Comparison of ENCODE assay signal across 2 fruit fly cellular contexts in the genomic region with DNA sequence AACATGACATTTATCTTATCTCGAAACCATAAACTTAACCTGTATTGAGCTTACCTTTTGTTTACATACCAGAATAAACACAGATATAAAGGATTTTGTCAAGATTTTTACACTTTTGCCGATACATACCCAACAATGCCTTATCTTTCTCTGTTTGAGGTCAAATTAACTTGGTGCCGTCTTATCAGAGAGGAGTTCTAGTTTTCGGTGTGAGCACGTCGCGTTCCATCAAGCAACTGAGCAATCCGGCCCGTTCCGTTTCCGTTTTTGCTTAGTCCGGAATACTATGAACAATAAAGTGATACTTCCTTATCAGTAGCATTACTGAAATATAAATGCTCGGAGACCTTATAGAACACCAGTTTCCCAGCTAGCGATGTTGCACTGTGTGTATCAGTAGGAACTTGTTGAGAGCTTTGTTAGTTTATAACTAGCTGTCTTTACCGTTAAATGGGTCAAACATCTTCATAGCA.
TF ChIP-seq lines count a peak whose summit lies in the region.

Gene Galk, minus strand, starts transcription at position 244 of the 473 bp plus-strand sequence.

TF ChIP-seq in whole organism, adult, 20 proteins besides CTCF, POLR2A, EP300 and RAD21 (continued from another document):
- TF ChIP-seq cnc (optimal IDR thresholded peaks at IDR 0.05; lab: Kevin White, UChicago) (no peak), Clk (GFP tag; optimal IDR thresholded peaks at IDR 0.05; lab: Kevin White, UChicago) (peak; percentile 13), ovo (GFP tag; optimal IDR thresholded peaks at IDR 0.05; lab: Kevin White, UChicago) (peak; percentile 22)

TF ChIP-seq in whole organism, embryonic, 481 proteins besides CTCF, POLR2A, EP300 and RAD21 (continued from another document and continues in another):
- peak; percentile 65 for TF ChIP-seq Ptx1 (GFP tag; IDR thresholded peaks at IDR 0.05; lab: Robert Waterston, UW)
- TF ChIP-seq cwo (GFP tag; optimal IDR thresholded peaks at IDR 0.05; lab: Kevin White, UChicago): peak; percentile 70
- TF ChIP-seq Atf3 (GFP tag; optimal IDR thresholded peaks at IDR 0.05; lab: Kevin White, UChicago): peak; percentile 5
- peak; percentile 30 for TF ChIP-seq ems (GFP tag; optimal IDR thresholded peaks at IDR 0.05; lab: Kevin White, UChicago)
- TF ChIP-seq H15 (GFP tag; IDR thresholded peaks at IDR 0.05; lab: Robert Waterston, UW): no peak
- TF ChIP-seq ase (GFP tag; IDR thresholded peaks at IDR 0.05; lab: Robert Waterston, UW): peak; percentile 57; the same call in 2 of the 3 replicates
- no peak for TF ChIP-seq ham (GFP tag; IDR thresholded peaks at IDR 0.05; lab: Robert Waterston, UW)
- TF ChIP-seq CG33213 (GFP tag; optimal IDR thresholded peaks at IDR 0.05; lab: Kevin White, UChicago): peak; percentile 45
- peak; percentile 67 for TF ChIP-seq otp (GFP tag; IDR thresholded peaks at IDR 0.05; lab: Robert Waterston, UW)
- peak; percentile 67 for TF ChIP-seq CG17568 (GFP tag; optimal IDR thresholded peaks at IDR 0.05; lab: Kevin White, UChicago)
- peak; percentile 70; the same call in 1 of the 3 replicates for TF ChIP-seq CG2889 (GFP tag; IDR thresholded peaks at IDR 0.05; lab: Robert Waterston, UW)
- peak; percentile 56 for TF ChIP-seq CG33557 (GFP tag; optimal IDR thresholded peaks at IDR 0.05; lab: Kevin White, UChicago)
- peak; percentile 75 for TF ChIP-seq Atf6 (GFP tag; IDR thresholded peaks at IDR 0.05; lab: Robert Waterston, UW)
- peak; percentile 46 for TF ChIP-seq Hmr (GFP tag; optimal IDR thresholded peaks at IDR 0.05; lab: Kevin White, UChicago)
- peak; percentile 49; the same call in 1 of the 3 replicates for TF ChIP-seq Optix (GFP tag; IDR thresholded peaks at IDR 0.05; lab: Robert Waterston, UW)
- TF ChIP-seq CG17328 (GFP tag; IDR thresholded peaks at IDR 0.05; lab: Robert Waterston, UW): peak; percentile 49; the same call in 1 of the 2 replicates
- TF ChIP-seq CG5953 (GFP tag; IDR thresholded peaks at IDR 0.05; lab: Robert Waterston, UW): peak; percentile 50; the same call in 1 of the 2 replicates
- TF ChIP-seq Eip74EF (GFP tag; optimal IDR thresholded peaks at IDR 0.05; lab: Kevin White, UChicago): peak in 1 of 2 experiments; percentile 21
- TF ChIP-seq dpn (GFP tag; optimal IDR thresholded peaks at IDR 0.05; lab: Kevin White, UChicago): peak; percentile 68 to 75
- TF ChIP-seq CG11247 (GFP tag; IDR thresholded peaks at IDR 0.05; lab: Robert Waterston, UW): peak; percentile 72
- no peak for TF ChIP-seq Bdp1 (GFP tag; optimal IDR thresholded peaks at IDR 0.05; lab: Kevin White, UChicago)
- no peak for TF ChIP-seq phol (tag; optimal IDR thresholded peaks at IDR 0.05; lab: Kevin White, UChicago)
- TF ChIP-seq gcm2 (GFP tag; optimal IDR thresholded peaks at IDR 0.05; lab: Kevin White, UChicago): no peak
- peak; percentile 82 for TF ChIP-seq CG15601 (tag; optimal IDR thresholded peaks at IDR 0.05; lab: Kevin White, UChicago)
- peak; percentile 56 for TF ChIP-seq NfI (GFP tag; optimal IDR thresholded peaks at IDR 0.05; lab: Kevin White, UChicago)
- TF ChIP-seq gro (GFP tag; optimal IDR thresholded peaks at IDR 0.05; lab: Kevin White, UChicago): peak; percentile 68
- no peak for TF ChIP-seq tna (GFP tag; IDR thresholded peaks at IDR 0.05; lab: Robert Waterston, UW; ENCODE audit: partially characterized antibody)
- peak; percentile 69 for TF ChIP-seq dysf (GFP tag; IDR thresholded peaks at IDR 0.05; lab: Robert Waterston, UW)
- peak; percentile 71 for TF ChIP-seq CG17912 (GFP tag; optimal IDR thresholded peaks at IDR 0.05; lab: Kevin White, UChicago)
- peak; percentile 64 for TF ChIP-seq az2 (GFP tag; optimal IDR thresholded peaks at IDR 0.05; lab: Kevin White, UChicago)
- TF ChIP-seq Hsf (GFP tag; optimal IDR thresholded peaks at IDR 0.05; lab: Kevin White, UChicago): peak; percentile 10
- no peak for TF ChIP-seq eyg (GFP tag; optimal IDR thresholded peaks at IDR 0.05; lab: Kevin White, UChicago)
- TF ChIP-seq CG3847 (GFP tag; IDR thresholded peaks at IDR 0.05; lab: Robert Waterston, UW): peak; percentile 63; the same call in 1 of the 2 replicates
- peak; percentile 18 for TF ChIP-seq CG1647 (GFP tag; optimal IDR thresholded peaks at IDR 0.05; lab: Kevin White, UChicago)
- TF ChIP-seq CG7987 (GFP tag; optimal IDR thresholded peaks at IDR 0.05; lab: Kevin White, UChicago): peak; percentile 33
- no peak for TF ChIP-seq abd-A (tag; optimal IDR thresholded peaks at IDR 0.05; lab: Kevin White, UChicago)
- TF ChIP-seq CG4730 (GFP tag; IDR thresholded peaks at IDR 0.05; lab: Robert Waterston, UW): peak; percentile 52; the same call in 1 of the 2 replicates
- TF ChIP-seq CG30403 (GFP tag; optimal IDR thresholded peaks at IDR 0.05; lab: Kevin White, UChicago): peak; percentile 22
- TF ChIP-seq CG17612 (GFP tag; IDR thresholded peaks at IDR 0.05; lab: Robert Waterston, UW): peak; percentile 33
- 0 out of 2 replicates have a peak, but pooled peaks have one; percentile 8 for TF ChIP-seq sim (GFP tag; IDR thresholded peaks at IDR 0.05; lab: Robert Waterston, UW)
- TF ChIP-seq zf30C (GFP tag; optimal IDR thresholded peaks at IDR 0.05; lab: Kevin White, UChicago): no peak
- no peak for TF ChIP-seq Fer2 (tag; optimal IDR thresholded peaks at IDR 0.05; lab: Kevin White, UChicago)
- peak; percentile 39 for TF ChIP-seq tup (GFP tag; optimal IDR thresholded peaks at IDR 0.05; lab: Kevin White, UChicago)
- peak; percentile 87 for TF ChIP-seq NFAT (GFP tag; IDR thresholded peaks at IDR 0.05; lab: Robert Waterston, UW)
- peak; percentile 63 for TF ChIP-seq H2.0 (GFP tag; IDR thresholded peaks at IDR 0.05; lab: Robert Waterston, UW)
- no peak for TF ChIP-seq slou (GFP tag; optimal IDR thresholded peaks at IDR 0.05; lab: Kevin White, UChicago)
- peak; percentile 51 for TF ChIP-seq CG6854 (GFP tag; optimal IDR thresholded peaks at IDR 0.05; lab: Kevin White, UChicago)
- peak; percentile 70 for TF ChIP-seq CrebB (tag; optimal IDR thresholded peaks at IDR 0.05; lab: Kevin White, UChicago)
- peak; percentile 65 for TF ChIP-seq caup (GFP tag; optimal IDR thresholded peaks at IDR 0.05; lab: Kevin White, UChicago; ENCODE audit: severe bottlenecking)
- no peak for TF ChIP-seq Sox100B (GFP tag; optimal IDR thresholded peaks at IDR 0.05; lab: Kevin White, UChicago)
- TF ChIP-seq Chrac-16 (GFP tag; optimal IDR thresholded peaks at IDR 0.05; lab: Kevin White, UChicago): peak; percentile 53
- peak; percentile 77 for TF ChIP-seq CG6813 (GFP tag; optimal IDR thresholded peaks at IDR 0.05; lab: Kevin White, UChicago)
- peak; percentile 95 for TF ChIP-seq CG34376 (GFP tag; optimal IDR thresholded peaks at IDR 0.05; lab: Kevin White, UChicago)
- TF ChIP-seq slbo (GFP tag; IDR thresholded peaks at IDR 0.05; lab: Robert Waterston, UW): peak; percentile 90
- TF ChIP-seq jigr1 (GFP tag; IDR thresholded peaks at IDR 0.05; lab: Robert Waterston, UW): no peak
- TF ChIP-seq CG2678 (tag; optimal IDR thresholded peaks at IDR 0.05; lab: Kevin White, UChicago): peak; percentile 76
- peak; percentile 58 for TF ChIP-seq CG10209 (GFP tag; optimal IDR thresholded peaks at IDR 0.05; lab: Kevin White, UChicago)
- no peak for TF ChIP-seq CG34224 (GFP tag; IDR thresholded peaks at IDR 0.05; lab: Robert Waterston, UW; ENCODE audit: partially characterized antibody)
- TF ChIP-seq CG32772 (GFP tag; IDR thresholded peaks at IDR 0.05; lab: Robert Waterston, UW): peak; percentile 50
- no peak for TF ChIP-seq CG17385 (GFP tag; optimal IDR thresholded peaks at IDR 0.05; lab: Kevin White, UChicago)
- no peak for TF ChIP-seq pita (GFP tag; optimal IDR thresholded peaks at IDR 0.05; lab: Kevin White, UChicago)
- no peak for TF ChIP-seq Trl (optimal IDR thresholded peaks at IDR 0.05; lab: Kevin White, UChicago)
- peak; percentile 43 for TF ChIP-seq Trl (GFP tag; optimal IDR thresholded peaks at IDR 0.05; lab: Kevin White, UChicago)
- TF ChIP-seq ci (GFP tag; IDR thresholded peaks at IDR 0.05; lab: Robert Waterston, UW): no peak; the same call in 2 of the 3 replicates
- peak; percentile 48 for TF ChIP-seq B-H2 (GFP tag; optimal IDR thresholded peaks at IDR 0.05; lab: Kevin White, UChicago)
- peak; percentile 41 for TF ChIP-seq fu2 (GFP tag; optimal IDR thresholded peaks at IDR 0.05; lab: Kevin White, UChicago)
- peak; percentile 32; the same call in 1 of the 2 replicates for TF ChIP-seq sisA (GFP tag; IDR thresholded peaks at IDR 0.05; lab: Robert Waterston, UW)
- TF ChIP-seq CG31365 (tag; optimal IDR thresholded peaks at IDR 0.05; lab: Kevin White, UChicago): peak; percentile 26
- TF ChIP-seq br (optimal IDR thresholded peaks at IDR 0.05; lab: Kevin White, UChicago): no peak
- peak; percentile 85 for TF ChIP-seq lab (GFP tag; optimal IDR thresholded peaks at IDR 0.05; lab: Kevin White, UChicago)
- TF ChIP-seq CG43689 (GFP tag; IDR thresholded peaks at IDR 0.05; lab: Robert Waterston, UW): no peak
- TF ChIP-seq sc (optimal IDR thresholded peaks at IDR 0.05; lab: Kevin White, UChicago): no peak
- peak; percentile 2 for TF ChIP-seq sc (GFP tag; optimal IDR thresholded peaks at IDR 0.05; lab: Kevin White, UChicago)
- TF ChIP-seq CG14667 (GFP tag; IDR thresholded peaks at IDR 0.05; lab: Robert Waterston, UW): peak; percentile 50
- no peak for TF ChIP-seq kay (GFP tag; optimal IDR thresholded peaks at IDR 0.05; lab: Kevin White, UChicago)
- 0 out of 2 replicates have a peak, but pooled peaks have one; percentile 30 for TF ChIP-seq dati (GFP tag; IDR thresholded peaks at IDR 0.05; lab: Robert Waterston, UW)
- TF ChIP-seq Gug (GFP tag; IDR thresholded peaks at IDR 0.05; lab: Robert Waterston, UW): peak; percentile 84; the same call in 3 of the 4 replicates
- peak; percentile 39; the same call in 1 of the 2 replicates for TF ChIP-seq CG6689 (GFP tag; IDR thresholded peaks at IDR 0.05; lab: Robert Waterston, UW)
- peak; percentile 82 for TF ChIP-seq mam (GFP tag; optimal IDR thresholded peaks at IDR 0.05; lab: Kevin White, UChicago)
- TF ChIP-seq zen (tag; optimal IDR thresholded peaks at IDR 0.05; lab: Kevin White, UChicago): no peak
- TF ChIP-seq seq (GFP tag; IDR thresholded peaks at IDR 0.05; lab: Robert Waterston, UW): 0 out of 2 replicates have a peak, but pooled peaks have one; percentile 10
- TF ChIP-seq Six4 (GFP tag; optimal IDR thresholded peaks at IDR 0.05; lab: Kevin White, UChicago): peak; percentile 18
- TF ChIP-seq ranshi (GFP tag; IDR thresholded peaks at IDR 0.05; lab: Robert Waterston, UW): peak; percentile 59; the same call in 1 of the 2 replicates
- peak; percentile 58 for TF ChIP-seq bigmax (GFP tag; optimal IDR thresholded peaks at IDR 0.05; lab: Kevin White, UChicago)
- TF ChIP-seq CG6254 (GFP tag; optimal IDR thresholded peaks at IDR 0.05; lab: Kevin White, UChicago): peak; percentile 36
- peak; percentile 66 for TF ChIP-seq Side (GFP tag; optimal IDR thresholded peaks at IDR 0.05; lab: Kevin White, UChicago)
- TF ChIP-seq ssp (GFP tag; IDR thresholded peaks at IDR 0.05; lab: Robert Waterston, UW): peak; percentile 26; the same call in 1 of the 2 replicates
- peak in 1 of 2 experiments; percentile 86 for TF ChIP-seq Hr78 (GFP tag; optimal IDR thresholded peaks at IDR 0.05; lab: Kevin White, UChicago)
- peak; percentile 13 for TF ChIP-seq da (GFP tag; optimal IDR thresholded peaks at IDR 0.05; lab: Kevin White, UChicago)
- TF ChIP-seq bowl (GFP tag; IDR thresholded peaks at IDR 0.05; lab: Robert Waterston, UW): 0 out of 2 replicates have a peak, but pooled peaks have one; percentile 10
- peak; percentile 75 for TF ChIP-seq gsb (GFP tag; IDR thresholded peaks at IDR 0.05; lab: Robert Waterston, UW)
- peak; percentile 38; the same call in 1 of the 3 replicates for TF ChIP-seq CG11695 (GFP tag; IDR thresholded peaks at IDR 0.05; lab: Robert Waterston, UW)
- peak; percentile 52 for TF ChIP-seq PHDP (tag; optimal IDR thresholded peaks at IDR 0.05; lab: Kevin White, UChicago)
- TF ChIP-seq CG1233 (GFP tag; optimal IDR thresholded peaks at IDR 0.05; lab: Kevin White, UChicago): peak; percentile 4
- peak; percentile 63 for TF ChIP-seq CG10366 (GFP tag; IDR thresholded peaks at IDR 0.05; lab: Robert Waterston, UW)
- peak; percentile 48 for TF ChIP-seq Oaz (GFP tag; IDR thresholded peaks at IDR 0.05; lab: Robert Waterston, UW)
- TF ChIP-seq HHEX (GFP tag; optimal IDR thresholded peaks at IDR 0.05; lab: Kevin White, UChicago): peak; percentile 63
- TF ChIP-seq pros (GFP tag; optimal IDR thresholded peaks at IDR 0.05; lab: Kevin White, UChicago): no peak
- peak; percentile 25 for TF ChIP-seq CG17802 (tag; optimal IDR thresholded peaks at IDR 0.05; lab: Kevin White, UChicago)
- TF ChIP-seq CG12659 (GFP tag; optimal IDR thresholded peaks at IDR 0.05; lab: Kevin White, UChicago): peak; percentile 28
- no peak for TF ChIP-seq gt (GFP tag; IDR thresholded peaks at IDR 0.05; lab: Robert Waterston, UW)
- TF ChIP-seq sob (GFP tag; IDR thresholded peaks at IDR 0.05; lab: Robert Waterston, UW): peak; percentile 78
- TF ChIP-seq Adf1 (GFP tag; IDR thresholded peaks at IDR 0.05; lab: Robert Waterston, UW): peak; percentile 52
- TF ChIP-seq CG16813 (GFP tag; IDR thresholded peaks at IDR 0.05; lab: Robert Waterston, UW; ENCODE audit: partially characterized antibody): no peak
- TF ChIP-seq CG2199 (GFP tag; IDR thresholded peaks at IDR 0.05; lab: Robert Waterston, UW): peak; percentile 34; the same call in 1 of the 3 replicates
- TF ChIP-seq CG13296 (GFP tag; optimal IDR thresholded peaks at IDR 0.05; lab: Kevin White, UChicago): peak; percentile 78
- peak; percentile 62 for TF ChIP-seq CG3407 (GFP tag; optimal IDR thresholded peaks at IDR 0.05; lab: Kevin White, UChicago)
- TF ChIP-seq tx (GFP tag; optimal IDR thresholded peaks at IDR 0.05; lab: Kevin White, UChicago): peak; percentile 55
- no peak for TF ChIP-seq Vsx1 (GFP tag; optimal IDR thresholded peaks at IDR 0.05; lab: Kevin White, UChicago)
- peak; percentile 68 for TF ChIP-seq wdn (GFP tag; IDR thresholded peaks at IDR 0.05; lab: Robert Waterston, UW)
- TF ChIP-seq sd (tag; optimal IDR thresholded peaks at IDR 0.05; lab: Kevin White, UChicago): peak; percentile 77
- peak; percentile 42 for TF ChIP-seq CG12391 (tag; optimal IDR thresholded peaks at IDR 0.05; lab: Kevin White, UChicago)
- peak; percentile 1 for TF ChIP-seq emc (GFP tag; optimal IDR thresholded peaks at IDR 0.05; lab: Kevin White, UChicago)
- peak; percentile 52 for TF ChIP-seq CG31224 (GFP tag; IDR thresholded peaks at IDR 0.05; lab: Robert Waterston, UW)
- peak; percentile 82 for TF ChIP-seq wek (GFP tag; optimal IDR thresholded peaks at IDR 0.05; lab: Kevin White, UChicago)
- TF ChIP-seq tgo (GFP tag; IDR thresholded peaks at IDR 0.05; lab: Robert Waterston, UW): peak; percentile 66; the same call in 2 of the 3 replicates
- TF ChIP-seq z (GFP tag; IDR thresholded peaks at IDR 0.05; lab: Robert Waterston, UW): no peak
- TF ChIP-seq al (GFP tag; IDR thresholded peaks at IDR 0.05; lab: Robert Waterston, UW): peak; percentile 70
- no peak for TF ChIP-seq nau (GFP tag; optimal IDR thresholded peaks at IDR 0.05; lab: Kevin White, UChicago)
- peak; percentile 40; the same call in 1 of the 2 replicates for TF ChIP-seq rib (GFP tag; IDR thresholded peaks at IDR 0.05; lab: Robert Waterston, UW)
